Fruit fly (Drosophila melanogaster): ENCODE results near the gene Fer1HCH.

Gene Fer1HCH

DNA sequence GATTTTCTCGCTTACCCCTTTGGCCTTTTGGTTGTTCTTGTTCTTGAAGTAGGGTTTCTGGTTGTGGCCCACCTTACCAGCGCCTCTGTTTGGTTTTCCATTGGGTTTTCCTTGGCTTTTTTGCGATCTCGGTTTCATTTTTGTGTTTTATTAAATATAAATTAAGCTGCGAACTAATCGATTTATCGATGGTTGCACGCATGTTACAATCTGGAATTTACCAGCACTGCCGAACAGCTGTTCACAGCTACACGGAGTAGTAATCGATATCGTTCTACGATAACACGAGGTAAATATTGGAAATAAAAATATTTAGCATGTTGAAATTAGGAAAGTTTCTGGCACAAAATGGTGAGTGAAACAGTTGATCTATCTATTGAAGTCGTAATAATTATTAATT lies 35.7 kb upstream of the Fer1HCH start, which contains the start of the genes CG15535 and mRpS18C (continued):
- TF ChIP-seq esn (GFP tag; optimal IDR thresholded peaks at IDR 0.05), result peak; percentile 7
- no peak for TF ChIP-seq Sox15 (GFP tag; optimal IDR thresholded peaks at IDR 0.05)
- no peak for TF ChIP-seq eg (GFP tag; IDR thresholded peaks at IDR 0.05)
- TF ChIP-seq dac (GFP tag; optimal IDR thresholded peaks at IDR 0.05), result no peak
- TF ChIP-seq Hr38 (GFP tag; optimal IDR thresholded peaks at IDR 0.05), result no peak
- no peak for TF ChIP-seq CG6792 (GFP tag; optimal IDR thresholded peaks at IDR 0.05)
- TF ChIP-seq Ets21C (GFP tag; optimal IDR thresholded peaks at IDR 0.05), result no peak
- no peak for TF ChIP-seq Blimp-1 (GFP tag; optimal IDR thresholded peaks at IDR 0.05)
- TF ChIP-seq topi (GFP tag; optimal IDR thresholded peaks at IDR 0.05), result peak; percentile 9
- no peak for TF ChIP-seq achi (GFP tag; optimal IDR thresholded peaks at IDR 0.05)
- no peak for TF ChIP-seq Sox102F (GFP tag; optimal IDR thresholded peaks at IDR 0.05)
- no peak for TF ChIP-seq Hr4 (GFP tag; optimal IDR thresholded peaks at IDR 0.05)
- no peak for TF ChIP-seq Met (GFP tag; optimal IDR thresholded peaks at IDR 0.05)
- TF ChIP-seq vri (GFP tag; optimal IDR thresholded peaks at IDR 0.05), result no peak
- no peak for TF ChIP-seq CG11294 (GFP tag; IDR thresholded peaks at IDR 0.05)

DNA sequence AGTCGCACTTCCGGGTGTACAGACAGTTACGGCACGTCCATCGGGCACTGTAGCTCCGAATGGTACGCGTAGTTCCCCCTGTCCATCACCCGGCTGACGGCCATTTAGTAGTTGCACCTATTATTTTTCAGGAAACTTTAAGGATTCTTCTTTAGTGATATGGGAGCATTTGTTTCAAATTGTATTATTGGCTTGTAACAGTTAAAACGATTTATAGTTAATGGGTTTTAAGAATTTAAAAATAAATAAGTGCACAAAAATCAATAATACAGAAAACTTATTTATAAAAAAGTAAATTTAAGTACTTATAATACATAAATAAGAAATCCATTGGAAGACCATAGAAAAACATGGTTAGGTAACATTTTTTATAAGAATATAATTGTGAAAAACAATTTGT lies 34.9 kb upstream of the Fer1HCH start, which contains the start of the genes CG2217 and CG42740:
Gene CG2217 (minus strand): TSS at position 101 of the 400 bp plus-strand sequence.
Gene CG42740 (minus strand): TSS at position 101 of the 400 bp plus-strand sequence.
- no peak for TF ChIP-seq CG1621 (tag; optimal IDR thresholded peaks at IDR 0.05)

DNA sequence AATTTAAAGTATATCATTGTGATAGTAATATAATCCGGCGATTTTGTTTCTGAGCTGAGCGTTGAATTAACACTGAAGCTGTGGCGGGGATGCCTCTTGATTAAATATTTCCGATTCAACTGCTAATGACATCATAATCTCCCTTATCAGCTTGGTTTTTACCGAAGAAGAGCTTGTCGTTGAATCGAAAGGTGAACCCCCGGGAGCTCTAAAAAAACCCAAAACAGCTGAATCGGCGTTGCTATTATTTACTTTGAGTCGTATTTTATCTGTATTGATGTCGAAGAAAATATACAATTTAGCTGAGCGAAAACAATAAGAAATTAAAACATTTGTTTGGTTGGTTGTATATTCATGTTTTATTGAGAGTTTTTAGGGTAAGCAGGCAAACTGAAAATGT lies 31.2 kb upstream of the Fer1HCH start:
- no peak for TF ChIP-seq CG6792 (GFP tag; optimal IDR thresholded peaks at IDR 0.05)
- TF ChIP-seq OdsH (GFP tag; optimal IDR thresholded peaks at IDR 0.05), result no peak
- no peak for TF ChIP-seq CG8319 (GFP tag; optimal IDR thresholded peaks at IDR 0.05)
- peak; percentile 83 for TF ChIP-seq svp (GFP tag)
- no peak for TF ChIP-seq lz (GFP tag; optimal IDR thresholded peaks at IDR 0.05)
- TF ChIP-seq Sox102F (GFP tag; optimal IDR thresholded peaks at IDR 0.05), result no peak
- no peak for TF ChIP-seq CG8632 (GFP tag; optimal IDR thresholded peaks at IDR 0.05)

DNA sequence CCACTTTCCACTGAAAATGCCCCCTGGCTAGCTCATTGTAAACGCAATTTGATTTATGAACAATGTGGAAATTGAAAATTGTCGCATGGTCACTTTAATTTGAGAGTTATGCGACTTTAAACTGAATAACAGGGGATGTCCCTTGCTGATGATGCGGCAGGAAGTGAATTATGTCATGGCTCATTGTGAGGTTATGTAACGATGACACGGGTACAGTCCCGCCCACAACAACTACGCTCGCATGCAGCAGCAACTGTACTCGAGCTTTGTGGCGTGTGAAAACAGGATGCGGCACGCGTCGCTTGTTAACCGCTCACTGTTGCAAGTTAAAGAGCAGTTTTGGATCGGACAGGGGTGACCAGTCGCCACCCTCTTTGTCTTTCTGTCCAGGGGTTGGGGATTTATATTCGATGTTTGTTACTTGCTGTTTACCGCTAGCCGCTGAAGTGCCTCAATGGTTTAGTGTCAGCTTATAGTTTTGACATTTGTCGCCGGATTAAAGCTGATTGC lies 28.8 kb upstream of the Fer1HCH start:
- no peak for TF ChIP-seq CG10669 (GFP tag; optimal IDR thresholded peaks at IDR 0.05)
- TF ChIP-seq achi (GFP tag; optimal IDR thresholded peaks at IDR 0.05), result no peak
- TF ChIP-seq CG9139 (GFP tag; optimal IDR thresholded peaks at IDR 0.05), result no peak
- TF ChIP-seq CG8119 (GFP tag; IDR thresholded peaks at IDR 0.05), result no peak

DNA sequence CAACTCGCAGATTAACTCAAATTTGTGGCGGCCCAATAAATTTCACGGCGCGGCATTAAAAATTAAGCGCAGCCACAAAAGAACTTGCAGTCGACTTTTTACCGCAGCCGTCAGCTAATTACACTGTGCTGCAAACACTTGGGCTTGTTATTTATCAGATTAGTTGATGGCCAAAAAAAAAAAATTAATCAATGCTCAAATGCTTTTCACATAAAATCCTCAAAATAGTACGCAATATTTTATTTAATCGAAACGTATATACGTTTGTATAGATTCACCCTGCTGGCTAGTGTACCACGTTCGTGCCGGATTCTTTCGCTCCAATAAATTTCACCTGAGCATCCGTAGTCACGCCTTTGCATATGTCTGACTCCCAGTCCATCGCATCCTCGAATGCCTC lies 25.8 kb upstream of the Fer1HCH start:
- TF ChIP-seq CG11294 (GFP tag; IDR thresholded peaks at IDR 0.05) (no peak), spab (GFP tag; optimal IDR thresholded peaks at IDR 0.05) (peak; percentile 18), dac (GFP tag; optimal IDR thresholded peaks at IDR 0.05) (no peak), ss (GFP tag; optimal IDR thresholded peaks at IDR 0.05) (peak in 1 of 2 experiments; percentile 27), CG1621 (tag; optimal IDR thresholded peaks at IDR 0.05) (peak; percentile 6), fd59A (GFP tag; optimal IDR thresholded peaks at IDR 0.05) (no peak), Gug (GFP tag; IDR thresholded peaks at IDR 0.05) (no peak), OdsH (GFP tag; optimal IDR thresholded peaks at IDR 0.05) (peak; percentile 52), CG32006 (GFP tag; optimal IDR thresholded peaks at IDR 0.05) (no peak), CG9139 (GFP tag; optimal IDR thresholded peaks at IDR 0.05) (no peak), CG8119 (GFP tag; IDR thresholded peaks at IDR 0.05) (no peak), CG6808 (GFP tag; optimal IDR thresholded peaks at IDR 0.05) (peak; percentile 35), CG8319 (GFP tag; optimal IDR thresholded peaks at IDR 0.05) (peak; percentile 20), Lpt (GFP tag; optimal IDR thresholded peaks at IDR 0.05) (no peak), Eip75B (GFP tag; optimal IDR thresholded peaks at IDR 0.05) (peak; percentile 49), Eip78C (GFP tag) (peak; percentile 78), Sox15 (GFP tag; optimal IDR thresholded peaks at IDR 0.05) (peak; percentile 43), Eip93F (GFP tag; optimal IDR thresholded peaks at IDR 0.05) (no peak), vri (GFP tag; optimal IDR thresholded peaks at IDR 0.05) (peak; percentile 33), acj6 (GFP tag; optimal IDR thresholded peaks at IDR 0.05) (peak; percentile 54), CG6792 (GFP tag; optimal IDR thresholded peaks at IDR 0.05) (peak; percentile 66), Met (GFP tag; optimal IDR thresholded peaks at IDR 0.05) (no peak), Ets21C (GFP tag; optimal IDR thresholded peaks at IDR 0.05) (peak; percentile 53), CG16779 (tag; optimal IDR thresholded peaks at IDR 0.05) (no peak), salr (GFP tag; optimal IDR thresholded peaks at IDR 0.05) (no peak), CG4318 (GFP tag; optimal IDR thresholded peaks at IDR 0.05) (no peak), CG3919 (GFP tag; optimal IDR thresholded peaks at IDR 0.05) (peak; percentile 69), CG7368 (GFP tag; optimal IDR thresholded peaks at IDR 0.05) (peak; percentile 40), fd85E (GFP tag; optimal IDR thresholded peaks at IDR 0.05) (no peak), CG11762 (GFP tag; optimal IDR thresholded peaks at IDR 0.05; ENCODE audit: insufficient read depth) (peak; percentile 14), achi (GFP tag; optimal IDR thresholded peaks at IDR 0.05) (peak; percentile 49)

Measured in whole organism, prepupa.